Worm (Caenorhabditis elegans) whole organism, L3 larva: ENCODE data around the gene twk-16.

Experiments used
- aly-2 ChIP-seq: fragments of 150-350 bp; optimal IDR thresholded peaks from 2 replicates; lab custom pipeline; 2014; ENCODE audit warnings: missing biosample characterization, missing genetic modification characterization
- ceh-28 ChIP-seq: fragments of 150-350 bp; optimal IDR thresholded peaks from 2 replicates; lab custom pipeline; 2014; ENCODE audit warnings: missing biosample characterization, missing genetic modification reagents, missing genetic modification characterization
- egl-27 ChIP-seq: sonication (generic microtip); optimal IDR thresholded peaks from 4 replicates; lab custom pipeline; 2017; ENCODE audit warnings: missing biosample characterization, missing genetic modification reagents, missing genetic modification characterization
- jun-1 ChIP-seq: fragments of 150-350 bp; optimal IDR thresholded peaks from 2 replicates; lab custom pipeline; 2014; ENCODE audit warnings: missing biosample characterization, missing genetic modification reagents, missing genetic modification characterization
- lin-39 ChIP-seq: fragments of 150-350 bp; optimal IDR thresholded peaks from 2 replicates; lab custom pipeline; 2018; ENCODE audit warnings: missing biosample characterization, missing genetic modification reagents, missing genetic modification characterization
- nfya-1 ChIP-seq: sonication (generic microtip); optimal IDR thresholded peaks from 2 replicates; lab custom pipeline; 2017; ENCODE audit warnings: missing genetic modification characterization, mild to moderate bottlenecking, missing compliant biosample characterization, antibody characterized with exemption, moderate library complexity; ENCODE audit not compliant: insufficient read depth
- nhr-43 ChIP-seq: sonication (generic microtip); optimal IDR thresholded peaks from 2 replicates; lab custom pipeline; 2016; ENCODE audit warnings: mild to moderate bottlenecking, missing genetic modification characterization, missing compliant biosample characterization; ENCODE audit not compliant: poor library complexity, severe bottlenecking
- pqm-1 ChIP-seq: fragments of 150-350 bp; optimal IDR thresholded peaks from 2 replicates; lab custom pipeline; 2017; ENCODE audit warnings: missing biosample characterization, missing genetic modification characterization, inconsistent platforms
- unc-62 ChIP-seq: fragments of 150-350 bp; sonication (generic microtip); optimal IDR thresholded peaks from 4 replicates; lab custom pipeline; 2014; ENCODE audit warnings: missing biosample characterization, missing genetic modification reagents, missing genetic modification characterization

- no peak for TF ChIP-seq egl-27 (tag; lab: Kevin White, UChicago)
- TF ChIP-seq lin-39 (tag; lab: Kevin White, UChicago), result no peak
- TF ChIP-seq nfya-1 (tag; lab: Kevin White, UChicago), result no peak
- TF ChIP-seq ceh-28 (tag; lab: Kevin White, UChicago), result no peak
- no peak for TF ChIP-seq jun-1
- TF ChIP-seq unc-62 (GFP tag; lab: Kevin White, UChicago), result no peak
- no peak for TF ChIP-seq aly-2 (tag; lab: Kevin White, UChicago)
- TF ChIP-seq nhr-43 (tag; lab: Kevin White, UChicago), result no peak
- TF ChIP-seq pqm-1 (tag; lab: Kevin White, UChicago), result no peak
These were observed 8.5 kb downstream of the twk-16 start, which contains the start of gene pccb-1 for ce11 chrX:3089423-3089822.
